Fruit fly (Drosophila melanogaster) S2 (cell line): ENCODE results near the gene CG42591.

ENCODE experiments used
- CG8478 ChIP-seq: fragments of >200 bp; optimal IDR thresholded peaks from 2 replicates; lab custom pipeline; 2018
- CTCF ChIP-seq, 2 experiments: fragments of >200 bp; optimal IDR thresholded peaks; 2 replicates each; lab custom pipeline; 2018

The CG42591 gene

DNA sequence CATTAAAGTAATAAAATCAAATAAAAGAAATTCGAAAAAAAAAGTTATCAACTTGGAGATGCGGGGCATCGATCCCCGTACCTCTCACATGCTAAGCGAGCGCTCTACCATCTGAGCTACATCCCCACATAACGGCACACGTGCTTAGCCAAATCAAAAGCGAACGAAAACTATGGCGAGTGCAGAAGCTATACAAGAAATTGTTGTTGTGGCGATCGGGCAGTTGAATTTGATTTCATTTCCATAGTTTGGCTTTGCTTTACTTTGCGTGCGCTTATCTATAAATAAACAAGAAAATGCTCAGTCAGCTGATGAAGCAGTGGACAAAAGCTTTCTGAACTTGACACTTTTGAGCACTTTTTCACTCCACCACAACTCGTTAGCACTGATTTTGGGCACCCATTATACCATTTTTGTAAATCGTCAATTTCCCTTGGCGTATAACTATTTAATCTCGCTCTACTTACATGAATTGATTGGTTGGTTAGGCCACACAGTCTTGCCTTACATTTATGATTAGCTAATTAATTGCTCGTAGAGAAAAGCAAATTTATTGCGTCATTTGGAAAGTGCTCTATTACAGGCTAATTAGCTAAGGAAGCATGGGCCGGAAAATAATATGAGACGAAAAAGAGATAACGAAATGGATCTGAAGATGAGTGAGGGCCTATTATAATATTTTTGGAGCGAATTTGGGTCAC lies 41.1 kb downstream of the CG42591 start:
- TF ChIP-seq CG8478 (lab: Kevin White, UChicago), result no peak
- no peak for TF ChIP-seq CTCF (optimal IDR thresholded peaks at IDR 0.05; lab: Kevin White, UChicago)

DNA sequence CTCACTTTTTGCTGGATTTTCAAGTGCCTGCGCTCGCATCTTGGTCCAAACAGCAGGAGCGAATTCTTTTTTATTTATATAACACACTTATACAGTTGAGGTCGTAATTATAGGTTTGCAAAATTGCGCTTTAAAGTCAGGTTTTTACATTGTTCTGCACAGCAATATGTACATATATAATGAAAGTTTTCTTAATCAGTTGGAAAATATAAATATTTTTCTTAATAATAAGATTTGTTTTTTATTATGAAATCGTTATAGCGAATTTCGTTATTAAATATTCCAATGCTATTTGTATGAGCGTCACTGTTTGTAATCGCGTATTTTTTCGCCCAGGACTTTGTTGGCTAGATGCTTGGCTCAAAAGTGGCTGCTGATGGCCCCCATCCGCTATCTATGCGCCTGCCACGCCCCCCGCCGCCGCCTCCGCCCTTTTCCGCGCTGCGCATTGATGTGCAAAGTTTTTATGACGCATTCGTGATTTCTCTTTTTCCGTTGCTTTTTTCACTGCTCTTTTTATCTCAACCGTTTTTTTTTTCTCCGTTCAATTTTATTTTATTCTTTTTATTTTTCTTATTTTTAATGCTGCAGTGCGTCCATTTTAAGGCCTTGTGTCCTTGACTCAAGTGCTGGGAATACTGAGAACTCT lies 42.0 kb downstream of the CG42591 start:
- TF ChIP-seq CTCF (optimal IDR thresholded peaks at IDR 0.05; lab: Kevin White, UChicago), result no peak
- no peak for TF ChIP-seq CG8478 (lab: Kevin White, UChicago)

DNA sequence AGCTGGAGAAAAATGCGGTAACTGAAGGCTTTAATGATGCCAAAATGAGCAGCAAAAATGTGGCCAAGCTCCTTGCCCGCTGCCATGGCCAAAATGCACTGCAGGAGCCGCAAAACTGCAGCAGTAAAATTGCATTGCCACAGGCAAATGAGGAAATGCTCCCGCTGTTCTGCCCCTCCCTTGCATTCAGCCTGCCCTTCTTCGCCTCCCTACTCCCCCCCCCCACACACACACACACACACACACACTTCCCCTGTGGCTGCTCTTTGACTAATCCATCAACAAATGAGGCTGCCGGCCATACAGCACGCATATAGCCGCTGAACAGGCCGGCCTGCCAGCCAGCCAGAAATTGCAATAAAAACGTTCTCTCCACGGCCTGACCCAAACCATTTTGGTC lies 42.5 kb downstream of the CG42591 start:
- TF ChIP-seq CG8478 (lab: Kevin White, UChicago) (no peak), CTCF (optimal IDR thresholded peaks at IDR 0.05; lab: Kevin White, UChicago) (no peak)

DNA sequence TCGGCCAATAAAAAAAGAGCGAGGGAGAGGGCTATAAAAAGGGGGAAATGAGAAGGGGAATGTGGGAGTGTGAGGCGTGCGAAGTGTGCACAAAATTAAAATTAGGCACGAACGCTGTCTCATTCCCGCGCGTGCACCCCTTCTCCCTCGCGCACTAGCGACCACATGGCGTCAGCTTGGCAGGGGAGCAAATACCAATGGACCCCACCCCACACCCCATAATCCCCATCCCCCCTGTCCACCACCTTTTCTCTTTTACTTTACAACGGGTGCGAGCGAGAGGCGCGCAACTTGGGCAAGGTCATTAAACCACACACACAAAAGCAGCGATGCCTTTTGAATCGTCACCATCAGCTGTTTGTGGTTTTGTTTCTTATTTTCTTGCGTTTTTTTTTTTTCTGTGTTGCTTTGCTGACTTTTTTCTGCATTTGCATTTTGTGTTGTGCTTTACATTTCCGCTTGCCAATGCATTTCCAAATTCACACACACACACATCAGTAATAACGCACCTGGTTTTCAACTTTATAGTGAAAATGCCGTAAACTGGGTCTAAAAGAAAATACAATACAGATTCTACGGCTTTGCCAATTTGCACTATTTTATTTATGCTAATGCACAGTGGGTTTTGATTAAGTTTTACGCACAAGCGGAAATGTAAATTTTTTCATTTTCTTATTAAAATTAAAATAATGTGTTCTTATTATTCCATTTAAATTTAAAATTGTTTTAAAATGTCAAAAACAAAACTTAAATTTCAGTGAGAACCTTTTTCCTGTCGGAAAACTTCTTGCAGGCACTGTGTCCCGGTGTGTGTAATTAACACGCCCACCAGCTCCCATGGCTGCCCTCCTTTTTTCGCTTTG lies 45.3 kb downstream of the CG42591 start:
- no peak for TF ChIP-seq CG8478 (lab: Kevin White, UChicago)
